Worm (Caenorhabditis elegans) whole organism, L1 larva: ENCODE results near the gene maph-9.

Experiments
- aha-1 ChIP-seq: fragments of 150-350 bp; optimal IDR thresholded peaks from 2 replicates; lab custom pipeline; 2014; ENCODE audit warnings: missing biosample characterization, missing genetic modification characterization
- alr-1 ChIP-seq: fragments of 200-800 bp; sonication (Bioruptor generic); optimal IDR thresholded peaks from 2 replicates; lab custom pipeline; 2018; ENCODE audit warnings: borderline replicate concordance, mild to moderate bottlenecking, missing genetic modification characterization, missing compliant biosample characterization
- blmp-1 ChIP-seq: fragments of 150-350 bp; optimal IDR thresholded peaks from 2 replicates; lab custom pipeline; 2014; ENCODE audit warnings: missing biosample characterization, missing genetic modification characterization
- ceh-63 ChIP-seq: fragments of 200-800 bp; sonication (Bioruptor generic); optimal IDR thresholded peaks from 2 replicates; lab custom pipeline; 2018; ENCODE audit warnings: mild to moderate bottlenecking, missing genetic modification characterization, missing compliant biosample characterization
- ces-1 ChIP-seq: fragments of 150-350 bp; optimal IDR thresholded peaks from 2 replicates; lab custom pipeline; 2014; ENCODE audit warnings: missing biosample characterization, missing genetic modification reagents, missing genetic modification characterization
- dsc-1 ChIP-seq: sonication (generic microtip); optimal IDR thresholded peaks from 2 replicates; lab custom pipeline; 2016; ENCODE audit warnings: mild to moderate bottlenecking, missing genetic modification characterization, missing compliant biosample characterization
- efl-1 ChIP-seq, 4 experiments: fragments of 150-350 bp; optimal IDR thresholded peaks in 3 of 4; peaks in 1 of 4; 1 replicate in 1 of 4; 2 replicates in 3 of 4; lab custom pipeline; 2014; ENCODE audit warnings: missing biosample characterization in 2 of 4, missing genetic modification characterization in 2 of 4, missing genetic modification reagents in 2 of 4
- efl-3 ChIP-seq: fragments of 200-800 bp; sonication (Bioruptor generic); optimal IDR thresholded peaks from 2 replicates; lab custom pipeline; 2018; ENCODE audit warnings: mild to moderate bottlenecking, missing genetic modification characterization, missing compliant biosample characterization
- egl-13 ChIP-seq: sonication (generic microtip); optimal IDR thresholded peaks from 2 replicates; lab custom pipeline; 2016; ENCODE audit warnings: missing genotype, missing genetic modification reagents, missing genetic modification characterization, missing compliant biosample characterization
- elt-2 ChIP-seq: sonication (generic microtip); optimal IDR thresholded peaks from 2 replicates; lab custom pipeline; 2016; ENCODE audit warnings: missing genetic modification characterization, mild to moderate bottlenecking, inconsistent platforms, missing compliant biosample characterization, missing genetic modification reagents
- elt-3 ChIP-seq, 6 experiments: fragments of 150-350 bp in 1 of 6; sonication (generic microtip); optimal IDR thresholded peaks; 2 replicates each; lab custom pipeline; 2017 to 2018; ENCODE audit warnings: missing biosample characterization in 6 of 6, missing genetic modification characterization in 6 of 6, inconsistent platforms in 1 of 6
- fkh-10 ChIP-seq: sonication (generic microtip); optimal IDR thresholded peaks from 2 replicates; lab custom pipeline; 2017; ENCODE audit warnings: missing biosample characterization, missing genetic modification reagents, missing genetic modification characterization
- fkh-4 ChIP-seq: sonication (generic microtip); optimal IDR thresholded peaks from 2 replicates; lab custom pipeline; 2016; ENCODE audit warnings: missing compliant biosample characterization, missing genetic modification characterization, borderline replicate concordance
- hpl-2 ChIP-seq: fragments of 150-350 bp; optimal IDR thresholded peaks from 2 replicates; lab custom pipeline; 2014; ENCODE audit warnings: missing biosample characterization, missing genetic modification reagents, missing genetic modification characterization
- jun-1 ChIP-seq: fragments of 150-350 bp; optimal IDR thresholded peaks from 2 replicates; lab custom pipeline; 2014; ENCODE audit warnings: missing biosample characterization, missing genetic modification reagents, missing genetic modification characterization
- lin-14 ChIP-seq: fragments of 200-800 bp; sonication (Bioruptor generic); optimal IDR thresholded peaks from 2 replicates; lab custom pipeline; 2018; ENCODE audit warnings: mild to moderate bottlenecking, missing genetic modification characterization, moderate library complexity, missing compliant biosample characterization
- lin-15B ChIP-seq: fragments of 150-350 bp; sonication (generic microtip); optimal IDR thresholded peaks from 3 replicates; lab custom pipeline; 2014; ENCODE audit warnings: missing biosample characterization, missing genetic modification characterization
- lin-35 ChIP-seq, 2 experiments: fragments of 150-350 bp; optimal IDR thresholded peaks; 2 replicates each; lab custom pipeline; 2014; ENCODE audit warnings: missing biosample characterization in 2 of 2, missing genetic modification characterization in 2 of 2, missing genetic modification reagents in 2 of 2
- mef-2 ChIP-seq: fragments of 150-350 bp; optimal IDR thresholded peaks from 2 replicates; lab custom pipeline; 2014; ENCODE audit warnings: missing biosample characterization, missing genetic modification characterization
- mep-1 ChIP-seq: fragments of 150-350 bp; optimal IDR thresholded peaks from 2 replicates; lab custom pipeline; 2014; ENCODE audit warnings: missing biosample characterization, missing genetic modification characterization
- nhr-20 ChIP-seq: sonication (generic microtip); optimal IDR thresholded peaks from 2 replicates; lab custom pipeline; 2016; ENCODE audit warnings: mild to moderate bottlenecking, missing genetic modification characterization, missing compliant biosample characterization
- nhr-47 ChIP-seq: sonication (generic microtip); optimal IDR thresholded peaks from 2 replicates; lab custom pipeline; 2016; ENCODE audit warnings: mild to moderate bottlenecking, missing genetic modification characterization, moderate library complexity, missing compliant biosample characterization
- nhr-71 ChIP-seq: sonication (generic microtip); optimal IDR thresholded peaks from 2 replicates; lab custom pipeline; 2016; ENCODE audit warnings: mild to moderate bottlenecking, missing genetic modification characterization, moderate library complexity, missing compliant biosample characterization
- nhr-77 ChIP-seq: fragments of 150-350 bp; optimal IDR thresholded peaks from 2 replicates; lab custom pipeline; 2014; ENCODE audit warnings: missing biosample characterization, missing genetic modification characterization
- nhr-90 ChIP-seq: sonication (generic microtip); optimal IDR thresholded peaks from 2 replicates; lab custom pipeline; 2016; ENCODE audit warnings: mild to moderate bottlenecking, missing genetic modification characterization, missing compliant biosample characterization; ENCODE audit not compliant: poor library complexity
- pag-3 ChIP-seq: sonication (generic microtip); optimal IDR thresholded peaks from 2 replicates; lab custom pipeline; 2017; ENCODE audit warnings: missing genetic modification characterization, mild to moderate bottlenecking, missing compliant biosample characterization, antibody characterized with exemption, borderline replicate concordance; ENCODE audit not compliant: insufficient read depth
- sptf-1 ChIP-seq: fragments of 150-350 bp; optimal IDR thresholded peaks from 2 replicates; lab custom pipeline; 2014; ENCODE audit warnings: missing biosample characterization, missing genetic modification characterization
- unc-130 ChIP-seq: fragments of 150-350 bp; optimal IDR thresholded peaks from 2 replicates; lab custom pipeline; 2017; ENCODE audit warnings: missing biosample characterization, missing genetic modification characterization, inconsistent platforms
- unc-86 ChIP-seq: sonication (generic microtip); optimal IDR thresholded peaks from 2 replicates; lab custom pipeline; 2016; ENCODE audit warnings: missing genetic modification characterization, missing compliant biosample characterization
- ztf-4 ChIP-seq: fragments of 150-350 bp; optimal IDR thresholded peaks from 2 replicates; lab custom pipeline; 2014; ENCODE audit warnings: missing biosample characterization, missing genetic modification characterization

Gene maph-9

ce11 chrIV:7188528-7189422, 32.3 kb downstream of the maph-9 start, which contains the start of gene srlf-7 (continued):
- TF ChIP-seq efl-3 (no peak), nhr-47 (tag; lab: Kevin White, UChicago) (no peak), jun-1 (tag; lab: Kevin White, UChicago) (peak; percentile 66), mep-1 (tag; lab: Kevin White, UChicago) (no peak), ces-1 (GFP tag; lab: Kevin White, UChicago) (no peak), alr-1 (no peak), aha-1 (no peak), lin-15B (tag; lab: Kevin White, UChicago) (no peak), unc-86 (tag; lab: Kevin White, UChicago) (no peak), unc-130 (tag; lab: Kevin White, UChicago) (no peak)

- TF ChIP-seq ceh-63 (GFP tag; lab: Kevin White, UChicago) (no peak), elt-2 (tag; lab: Kevin White, UChicago) (peak; percentile 89), nhr-20 (peak; percentile 38), jun-1 (tag; lab: Kevin White, UChicago) (peak; percentile 49), blmp-1 (tag; lab: Kevin White, UChicago) (peak; percentile 22), nhr-90 (peak; percentile 27), lin-35 (GFP tag; optimal IDR thresholded peaks at IDR 0.05; lab: Kevin White, UChicago) (peak in 1 of 2 experiments; percentile 28), nhr-71 (tag; lab: Kevin White, UChicago) (peak; percentile 69), mef-2 (tag; lab: Kevin White, UChicago) (no peak), lin-14 (GFP tag; lab: Kevin White, UChicago) (peak; percentile 56), elt-3 (tag; optimal IDR thresholded peaks at IDR 0.05; lab: Kevin White, UChicago) (peak in 3 of 6 experiments; percentile 6 to 73 (median 56))
These were observed 34.0 kb downstream of the maph-9 start for ce11 chrIV:7190409-7190808.

- TF ChIP-seq ztf-4 (tag; lab: Kevin White, UChicago) (no peak), efl-1 (optimal IDR thresholded peaks at IDR 0.05; lab: Kevin White, UChicago) (no peak), efl-1 (GFP tag; optimal IDR thresholded peaks at IDR 0.05 in 1 of 2; lab: Kevin White, UChicago) (peak in 1 of 2 experiments; percentile 67)
These were observed 35.3 kb downstream of the maph-9 start, which contains the start of gene R13A1.5 for ce11 chrIV:7191745-7192144. R13A1.5 (minus strand) TSS chrIV:7191845.

ce11 chrIV:7195734-7196133, 39.3 kb downstream of the maph-9 start, which contains the start of gene best-16:
best-16 (minus strand) TSS chrIV:7195834.
- TF ChIP-seq nhr-77 (tag; lab: Kevin White, UChicago): no peak
- TF ChIP-seq fkh-10 (GFP tag; lab: Kevin White, UChicago): no peak
- no peak for TF ChIP-seq hpl-2 (GFP tag; lab: Kevin White, UChicago)
- TF ChIP-seq fkh-4 (tag; lab: Kevin White, UChicago): no peak
- TF ChIP-seq sptf-1: no peak
- TF ChIP-seq mep-1 (tag; lab: Kevin White, UChicago): no peak

ce11 chrIV:7196853-7197252, 40.4 kb downstream of the maph-9 start, which contains the start of gene unc-8:
unc-8 (plus strand) TSS chrIV:7197153.
- TF ChIP-seq mef-2 (tag; lab: Kevin White, UChicago) (no peak), unc-86 (tag; lab: Kevin White, UChicago) (no peak), alr-1 (no peak), nhr-90 (no peak), egl-13 (no peak), jun-1 (tag; lab: Kevin White, UChicago) (no peak), dsc-1 (tag; lab: Kevin White, UChicago) (no peak), pag-3 (no peak)
